Fruit fly (Drosophila melanogaster) whole organism, embryonic: ENCODE results near the gene y.

Experiments
- BtbVII ChIP-seq: fragments of 200-800 bp; sonication (Bioruptor generic); optimal IDR thresholded peaks from 3 replicates; lab custom pipeline; 2017; ENCODE audit warnings: missing biosample characterization, mild to moderate bottlenecking, missing genetic modification characterization
- Bteb2 ChIP-seq: fragments of 200-800 bp; sonication (Bioruptor generic); optimal IDR thresholded peaks from 2 replicates; lab custom pipeline; 2016; ENCODE audit warnings: missing biosample characterization, missing genetic modification characterization
- CG10321 ChIP-seq: fragments of 200-800 bp; sonication (Bioruptor generic); IDR thresholded peaks from 2 replicates; pipeline ENCODE4 v1.3.6; 2022; ENCODE audit warnings: missing biosample characterization, missing genetic modification characterization
- CG10366 ChIP-seq: fragments of 200-800 bp; sonication (Bioruptor generic); IDR thresholded peaks from 2 replicates; pipeline ENCODE4 v1.3.6; 2022; ENCODE audit warnings: missing biosample characterization, missing genetic modification characterization
- CG10462 ChIP-seq: fragments of 200-800 bp; sonication (Bioruptor generic); optimal IDR thresholded peaks from 2 replicates; lab custom pipeline; 2016; ENCODE audit warnings: missing biosample characterization, missing genetic modification characterization
- CG10543 ChIP-seq: fragments of 200-800 bp; sonication (Bioruptor generic); optimal IDR thresholded peaks from 3 replicates; lab custom pipeline; 2017; ENCODE audit warnings: missing biosample characterization, mild to moderate bottlenecking, missing genetic modification characterization, moderate library complexity
- CG10654 ChIP-seq: fragments of 200-800 bp; sonication (Bioruptor generic); optimal IDR thresholded peaks from 2 replicates; lab custom pipeline; 2016; ENCODE audit warnings: missing biosample characterization, missing genetic modification characterization
- CG11456 ChIP-seq: fragments of 200-800 bp; sonication (Bioruptor generic); IDR thresholded peaks from 3 replicates; pipeline ENCODE4 v1.3.6; 2022; ENCODE audit warnings: missing biosample characterization, missing genetic modification characterization
- CG11504 ChIP-seq: fragments of 200-800 bp; sonication (Bioruptor generic); optimal IDR thresholded peaks from 3 replicates; lab custom pipeline; 2019; ENCODE audit warnings: missing biosample characterization, mild to moderate bottlenecking, missing genetic modification characterization, moderate library complexity
- CG18599 ChIP-seq: fragments of 200-800 bp; sonication (Bioruptor generic); optimal IDR thresholded peaks from 3 replicates; lab custom pipeline; 2017; ENCODE audit warnings: missing biosample characterization, missing genetic modification characterization, mild to moderate bottlenecking, moderate library complexity, missing genetic modification reagents
- CG30431 ChIP-seq: fragments of 200-800 bp; sonication (Bioruptor generic); optimal IDR thresholded peaks from 2 replicates; lab custom pipeline; 2017; ENCODE audit warnings: missing biosample characterization, missing genetic modification characterization
- CG3281 ChIP-seq: fragments of 200-800 bp; sonication (Bioruptor generic); optimal IDR thresholded peaks from 3 replicates; lab custom pipeline; 2017; ENCODE audit warnings: missing biosample characterization, mild to moderate bottlenecking, missing genetic modification characterization
- CG34224 ChIP-seq: fragments of 200-800 bp; sonication (Bioruptor generic); IDR thresholded peaks from 3 replicates; pipeline ENCODE4 v1.3.6; 2022; ENCODE audit warnings: missing biosample characterization, missing genetic modification characterization; ENCODE audit not compliant: partially characterized antibody
- CG4707 ChIP-seq: fragments of 200-800 bp; sonication (Bioruptor generic); optimal IDR thresholded peaks from 2 replicates; lab custom pipeline; 2018; ENCODE audit warnings: missing biosample characterization, mild to moderate bottlenecking, missing genetic modification characterization, moderate library complexity
- CG5245 ChIP-seq: fragments of 200-800 bp; sonication (Bioruptor generic); optimal IDR thresholded peaks from 3 replicates; lab custom pipeline; 2016; ENCODE audit warnings: missing biosample characterization, missing genetic modification characterization
- CG6175 ChIP-seq: fragments of 200-800 bp; sonication (Bioruptor generic); IDR thresholded peaks from 3 replicates; pipeline ENCODE4 v1.3.6; 2022; ENCODE audit warnings: missing biosample characterization, missing genetic modification characterization
- CG6854 ChIP-seq: fragments of 200-800 bp; sonication (Bioruptor generic); optimal IDR thresholded peaks from 3 replicates; lab custom pipeline; 2017; ENCODE audit warnings: missing biosample characterization, mild to moderate bottlenecking, missing genetic modification characterization
- CG8944 ChIP-seq: fragments of 200-800 bp; sonication (Bioruptor generic); optimal IDR thresholded peaks from 3 replicates; lab custom pipeline; 2016; ENCODE audit warnings: missing biosample characterization, missing genetic modification characterization
- D19A ChIP-seq: fragments of 200-800 bp; optimal IDR thresholded peaks from 3 replicates; lab custom pipeline; 2019; ENCODE audit warnings: missing biosample characterization, mild to moderate bottlenecking, missing genetic modification characterization, moderate library complexity
- Dad ChIP-seq: fragments of 200-800 bp; sonication (Bioruptor generic); optimal IDR thresholded peaks from 3 replicates; lab custom pipeline; 2016; ENCODE audit warnings: missing biosample characterization, missing genetic modification characterization
- Dfd ChIP-seq, 2 experiments: fragments of >200 bp; optimal IDR thresholded peaks; 2 replicates each; lab custom pipeline; 2017; ENCODE audit warnings: missing biosample characterization in 2 of 2, missing genetic modification characterization in 2 of 2
- Doc2 ChIP-seq: fragments of 200-800 bp; sonication (Bioruptor generic); IDR thresholded peaks from 2 replicates; pipeline ENCODE4 v1.3.6; 2022; ENCODE audit warnings: missing biosample characterization, missing genetic modification characterization
- Dp ChIP-seq: fragments of 200-800 bp; sonication (Bioruptor generic); optimal IDR thresholded peaks from 2 replicates; lab custom pipeline; 2018; ENCODE audit warnings: missing biosample characterization, mild to moderate bottlenecking, missing genetic modification characterization, moderate library complexity
- E2f1 ChIP-seq: fragments of 200-800 bp; sonication (Bioruptor generic); IDR thresholded peaks from 2 replicates; pipeline ENCODE4 v1.3.6; 2022; ENCODE audit warnings: missing biosample characterization, missing genetic modification characterization
- HHEX ChIP-seq: fragments of 200-800 bp; sonication (Bioruptor generic); optimal IDR thresholded peaks from 3 replicates; lab custom pipeline; 2017; ENCODE audit warnings: missing biosample characterization, mild to moderate bottlenecking, missing genetic modification characterization, missing genetic modification reagents
- MTF-1 ChIP-seq: fragments of 200-800 bp; sonication (Bioruptor generic); optimal IDR thresholded peaks from 2 replicates; lab custom pipeline; 2018; ENCODE audit warnings: missing biosample characterization, mild to moderate bottlenecking, missing genetic modification characterization, borderline replicate concordance
- Mrtf ChIP-seq: fragments of 200-800 bp; sonication (Bioruptor generic); IDR thresholded peaks from 3 replicates; pipeline ENCODE4 v1.3.6; 2022; ENCODE audit warnings: missing biosample characterization, missing genetic modification characterization
- Ptx1 ChIP-seq: fragments of 200-800 bp; sonication (Bioruptor generic); IDR thresholded peaks from 2 replicates; pipeline ENCODE4 v1.3.6; 2022; ENCODE audit warnings: missing biosample characterization, missing genetic modification characterization
- Usf ChIP-seq: fragments of 200-800 bp; sonication (Bioruptor generic); optimal IDR thresholded peaks from 2 replicates; lab custom pipeline; 2017; ENCODE audit warnings: missing genotype, missing biosample characterization, missing genetic modification characterization
- Xbp1 ChIP-seq: fragments of 200-800 bp; sonication (Bioruptor generic); optimal IDR thresholded peaks from 3 replicates; lab custom pipeline; 2016; ENCODE audit warnings: missing biosample characterization, mild to moderate bottlenecking, missing genetic modification characterization
- Xrp1 ChIP-seq: fragments of 200-800 bp; sonication (Bioruptor generic); IDR thresholded peaks from 2 replicates; pipeline ENCODE4 v1.3.6; 2022; ENCODE audit warnings: missing biosample characterization, missing genetic modification characterization
- YL-1 ChIP-seq: fragments of 200-800 bp; sonication (Bioruptor generic); optimal IDR thresholded peaks from 3 replicates; lab custom pipeline; 2017; ENCODE audit warnings: missing biosample characterization, mild to moderate bottlenecking, missing genetic modification characterization
- ac ChIP-seq: fragments of 200-800 bp; sonication (Bioruptor generic); optimal IDR thresholded peaks from 3 replicates; lab custom pipeline; 2017; ENCODE audit warnings: missing biosample characterization, mild to moderate bottlenecking, missing genetic modification characterization
- al ChIP-seq: fragments of 200-800 bp; sonication (Bioruptor generic); IDR thresholded peaks from 2 replicates; pipeline ENCODE4 v1.3.6; 2022; ENCODE audit warnings: missing biosample characterization, missing genetic modification characterization
- dysf ChIP-seq: fragments of 200-800 bp; sonication (Bioruptor generic); IDR thresholded peaks from 3 replicates; pipeline ENCODE4 v1.3.6; 2022; ENCODE audit warnings: missing biosample characterization, missing genetic modification characterization
- emc ChIP-seq: fragments of 200-800 bp; sonication (Bioruptor generic); optimal IDR thresholded peaks from 2 replicates; lab custom pipeline; 2016; ENCODE audit warnings: missing biosample characterization, missing genetic modification characterization
- fd3F ChIP-seq: fragments of 200-800 bp; sonication (Bioruptor generic); optimal IDR thresholded peaks from 2 replicates; lab custom pipeline; 2018; ENCODE audit warnings: missing biosample characterization, mild to moderate bottlenecking, missing genetic modification characterization, moderate library complexity
- fru ChIP-seq: fragments of >200 bp; optimal IDR thresholded peaks from 2 replicates; lab custom pipeline; 2017
- gcm2 ChIP-seq: fragments of 200-800 bp; sonication (Bioruptor generic); optimal IDR thresholded peaks from 2 replicates; lab custom pipeline; 2016; ENCODE audit warnings: missing biosample characterization, missing genetic modification characterization
- gsb ChIP-seq: fragments of 200-800 bp; sonication (Bioruptor generic); IDR thresholded peaks from 2 replicates; pipeline ENCODE4 v1.3.6; 2022; ENCODE audit warnings: missing biosample characterization, missing genetic modification characterization
- gt ChIP-seq: fragments of 200-800 bp; sonication (Bioruptor generic); IDR thresholded peaks from 2 replicates; pipeline ENCODE4 v1.3.6; 2022; ENCODE audit warnings: missing biosample characterization, missing genetic modification characterization
- hbn ChIP-seq: fragments of 200-800 bp; sonication (Bioruptor generic); IDR thresholded peaks from 2 replicates; pipeline ENCODE4 v1.3.6; 2022; ENCODE audit warnings: missing biosample characterization, missing genetic modification characterization; ENCODE audit not compliant: partially characterized antibody
- klu ChIP-seq: fragments of 200-800 bp; sonication (Bioruptor generic); IDR thresholded peaks from 2 replicates; pipeline ENCODE4 v1.3.6; 2022; ENCODE audit warnings: missing biosample characterization, missing genetic modification characterization
- peb ChIP-seq: fragments of 200-800 bp; sonication (Bioruptor generic); IDR thresholded peaks from 2 replicates; pipeline ENCODE4 v1.3.6; 2022; ENCODE audit warnings: missing biosample characterization, missing genetic modification characterization
- pfk ChIP-seq: fragments of 200-800 bp; sonication (Bioruptor generic); optimal IDR thresholded peaks from 2 replicates; lab custom pipeline; 2018; ENCODE audit warnings: missing biosample characterization, mild to moderate bottlenecking, missing genetic modification characterization, moderate library complexity
- rib ChIP-seq: fragments of 200-800 bp; sonication (Bioruptor generic); IDR thresholded peaks from 2 replicates; pipeline ENCODE4 v1.3.6; 2022; ENCODE audit warnings: missing biosample characterization, missing genetic modification characterization
- salm ChIP-seq: fragments of 200-800 bp; sonication (Bioruptor generic); optimal IDR thresholded peaks from 2 replicates; lab custom pipeline; 2018; ENCODE audit warnings: missing biosample characterization, mild to moderate bottlenecking, missing genetic modification characterization
- sr ChIP-seq: fragments of 200-800 bp; sonication (Bioruptor generic); IDR thresholded peaks from 3 replicates; pipeline ENCODE4 v1.3.6; 2022; ENCODE audit warnings: missing biosample characterization, missing genetic modification characterization
- stwl ChIP-seq: fragments of 200-800 bp; sonication (Bioruptor generic); optimal IDR thresholded peaks from 3 replicates; lab custom pipeline; 2018; ENCODE audit warnings: missing biosample characterization, mild to moderate bottlenecking, missing genetic modification characterization, moderate library complexity
- sug ChIP-seq: fragments of 200-800 bp; optimal IDR thresholded peaks from 2 replicates; lab custom pipeline; 2019; ENCODE audit warnings: missing biosample characterization, mild to moderate bottlenecking, missing genetic modification characterization, moderate library complexity
- tap ChIP-seq: fragments of 200-800 bp; optimal IDR thresholded peaks from 3 replicates; lab custom pipeline; 2019; ENCODE audit warnings: missing biosample characterization, mild to moderate bottlenecking, missing genetic modification characterization, moderate library complexity
- ttk ChIP-seq: fragments of 200-800 bp; sonication (Bioruptor generic); IDR thresholded peaks from 2 replicates; pipeline ENCODE4 v2.1.2; 2022; ENCODE audit warnings: missing biosample characterization, missing genetic modification characterization
- zfh2 ChIP-seq: fragments of 200-800 bp; sonication (Bioruptor generic); optimal IDR thresholded peaks from 2 replicates; lab custom pipeline; 2016; ENCODE audit warnings: missing biosample characterization, missing genetic modification characterization

y gene

dm6 chrX:338123-338527, 18.2 kb upstream of the y start (continued):
- no peak for TF ChIP-seq CG4707
- no peak for TF ChIP-seq CG5245 (GFP tag; lab: Kevin White, UChicago)
- no peak for TF ChIP-seq emc (GFP tag; lab: Kevin White, UChicago)
- TF ChIP-seq pfk, result no peak
- no peak for TF ChIP-seq gcm2 (GFP tag; lab: Kevin White, UChicago)
- peak; percentile 75 for TF ChIP-seq Ptx1 (GFP tag; lab: Robert Waterston, UW)
- no peak for TF ChIP-seq Bteb2 (GFP tag; lab: Kevin White, UChicago)
- TF ChIP-seq Xbp1, result peak; percentile 46
- no peak for TF ChIP-seq Dp
- TF ChIP-seq Xrp1, result peak; percentile 74
- peak; percentile 71 for TF ChIP-seq fd3F (GFP tag; lab: Kevin White, UChicago)
- TF ChIP-seq CG10366 (GFP tag; lab: Robert Waterston, UW), result no peak
- no peak for TF ChIP-seq CG6175
- no peak for TF ChIP-seq CG10654 (GFP tag; lab: Kevin White, UChicago)
- TF ChIP-seq Dad (GFP tag; lab: Kevin White, UChicago), result no peak
- TF ChIP-seq CG11456 (GFP tag; lab: Robert Waterston, UW), result no peak
- no peak for TF ChIP-seq Dfd (GFP tag; optimal IDR thresholded peaks at IDR 0.05; lab: Kevin White, UChicago)
- peak; percentile 72 for TF ChIP-seq E2f1 (GFP tag; lab: Robert Waterston, UW)
- TF ChIP-seq MTF-1 (GFP tag; lab: Kevin White, UChicago), result no peak
- peak; percentile 75 for TF ChIP-seq BtbVII
- TF ChIP-seq CG10543, result peak; percentile 14
- TF ChIP-seq sug (tag; lab: Kevin White, UChicago), result peak; percentile 71
- peak; percentile 78 for TF ChIP-seq salm (tag; lab: Kevin White, UChicago)
- TF ChIP-seq YL-1, result no peak
- no peak for TF ChIP-seq stwl
- peak; percentile 70 for TF ChIP-seq CG6854 (GFP tag; lab: Kevin White, UChicago)
- no peak for TF ChIP-seq hbn (GFP tag; lab: Robert Waterston, UW)
- TF ChIP-seq fru (lab: Kevin White, UChicago), result no peak
- TF ChIP-seq CG30431 (GFP tag; lab: Kevin White, UChicago), result peak; percentile 5
- TF ChIP-seq Usf (GFP tag; lab: Kevin White, UChicago), result peak; percentile 14
- TF ChIP-seq CG3281, result peak; percentile 76
- peak; percentile 36; the same call in 1 of the 2 replicates for TF ChIP-seq ttk (GFP tag; lab: Robert Waterston, UW)
- no peak for TF ChIP-seq rib (GFP tag; lab: Robert Waterston, UW)
- no peak for TF ChIP-seq gt (GFP tag; lab: Robert Waterston, UW)
- 0 out of 2 replicates have a peak, but pooled peaks have one; percentile 20 for TF ChIP-seq al (GFP tag; lab: Robert Waterston, UW)
- no peak for TF ChIP-seq zfh2 (GFP tag; lab: Kevin White, UChicago)
- TF ChIP-seq CG10321 (GFP tag; lab: Robert Waterston, UW), result no peak
- TF ChIP-seq peb (GFP tag; lab: Robert Waterston, UW), result no peak
- TF ChIP-seq sr (GFP tag; lab: Robert Waterston, UW), result no peak
- peak; percentile 78 for TF ChIP-seq tap (tag; lab: Kevin White, UChicago)
- peak; percentile 16 for TF ChIP-seq CG10462
- peak; percentile 64 for TF ChIP-seq HHEX (GFP tag; lab: Kevin White, UChicago)
- TF ChIP-seq CG34224 (GFP tag; lab: Robert Waterston, UW), result no peak
- TF ChIP-seq CG8944 (GFP tag; lab: Kevin White, UChicago), result no peak
- TF ChIP-seq Mrtf (GFP tag; lab: Robert Waterston, UW), result no peak
- TF ChIP-seq Doc2 (GFP tag; lab: Robert Waterston, UW), result no peak
- TF ChIP-seq gsb (GFP tag; lab: Robert Waterston, UW), result no peak
- TF ChIP-seq CG18599 (GFP tag; lab: Kevin White, UChicago), result peak; percentile 78
- TF ChIP-seq dysf, result peak; percentile 72; the same call in 2 of the 3 replicates
- TF ChIP-seq klu (GFP tag; lab: Robert Waterston, UW), result no peak; the same call in 1 of the 2 replicates
- peak; percentile 43 for TF ChIP-seq ac (GFP tag; lab: Kevin White, UChicago)
- TF ChIP-seq CG11504 (tag; lab: Kevin White, UChicago), result peak; percentile 91
- TF ChIP-seq D19A (tag; lab: Kevin White, UChicago), result peak; percentile 84
